Worm (Caenorhabditis elegans): ENCODE results near the gene ZK795.3.

DNA sequence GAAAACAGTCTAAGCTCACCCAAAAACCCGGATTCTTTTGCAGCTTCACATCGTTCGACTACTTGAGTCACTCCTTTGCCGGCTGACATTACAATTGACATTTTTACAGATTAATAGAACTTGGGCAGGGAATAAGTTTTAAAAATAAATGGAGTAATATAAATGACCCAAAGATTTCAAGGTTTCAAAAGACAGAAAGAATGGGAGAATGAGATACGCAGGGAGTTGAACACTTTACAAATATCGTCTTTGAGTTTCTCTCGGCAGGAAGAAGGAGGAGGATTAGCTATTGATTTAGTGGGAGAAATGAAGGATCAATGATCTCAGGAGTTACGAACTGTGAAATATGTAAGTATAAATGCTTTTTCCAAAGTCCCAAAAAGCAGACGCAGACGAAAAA lies 26.8 kb downstream of the ZK795.3 start, which contains the start of gene K08E7.8:
- no peak for TF ChIP-seq W03F9.2 (tag; optimal IDR thresholded peaks at IDR 0.05)
- TF ChIP-seq him-1 (tag; optimal IDR thresholded peaks at IDR 0.05), result no peak

Data from whole organism, L4/young adult.